Fruit fly (Drosophila melanogaster): ENCODE data around the gene CG11035.
A peak's percentile ranks its signal among the peaks of the same experiment; 100 is the strongest.

The CG11035 gene

DNA sequence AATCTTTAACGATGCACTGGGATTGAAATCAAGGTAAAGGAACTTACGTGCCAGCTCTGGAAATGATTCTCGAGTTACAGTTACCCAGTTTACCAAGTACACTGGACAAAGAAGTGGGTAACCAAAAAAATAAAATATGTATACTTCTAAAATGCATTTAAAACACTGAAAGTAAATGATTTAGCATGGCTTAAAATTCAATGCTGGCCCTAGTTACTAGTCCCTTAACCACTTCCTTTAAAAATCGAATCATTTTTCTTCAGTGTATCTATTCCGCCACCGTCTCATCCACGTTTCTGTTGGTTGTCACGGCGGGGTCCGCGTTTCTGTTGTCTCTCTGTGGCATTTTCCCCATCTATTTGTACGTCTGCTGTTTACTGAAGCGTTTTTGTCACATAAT lies 39.8 kb upstream of the CG11035 start (continued):
- TF ChIP-seq HmgZ (tag; optimal IDR thresholded peaks at IDR 0.05), result no peak
- TF ChIP-seq Dip2 (GFP tag; IDR thresholded peaks at IDR 0.05), result no peak
- peak; percentile 18 to 20 for TF ChIP-seq dpn (GFP tag; optimal IDR thresholded peaks at IDR 0.05)
- TF ChIP-seq CG42726 (GFP tag; IDR thresholded peaks at IDR 0.05; ENCODE audit: partially characterized antibody), result no peak
- TF ChIP-seq Vsx1 (GFP tag; optimal IDR thresholded peaks at IDR 0.05), result no peak
- peak; percentile 34 for TF ChIP-seq CG12769 (tag; optimal IDR thresholded peaks at IDR 0.05)
- no peak for TF ChIP-seq onecut (GFP tag; IDR thresholded peaks at IDR 0.05)
- no peak for TF ChIP-seq z (GFP tag; IDR thresholded peaks at IDR 0.05)
- no peak for TF ChIP-seq gcm (GFP tag; optimal IDR thresholded peaks at IDR 0.05)
- TF ChIP-seq bigmax (GFP tag; optimal IDR thresholded peaks at IDR 0.05), result no peak
- no peak for TF ChIP-seq sna (GFP tag; IDR thresholded peaks at IDR 0.05; ENCODE audit: partially characterized antibody)
- TF ChIP-seq Elba2 (GFP tag; optimal IDR thresholded peaks at IDR 0.05), result no peak
- TF ChIP-seq bcd (GFP tag; optimal IDR thresholded peaks at IDR 0.05), result peak; percentile 35
- no peak for TF ChIP-seq Xrp1 (GFP tag; IDR thresholded peaks at IDR 0.05)
- peak; percentile 49 for TF ChIP-seq Atf6 (GFP tag; IDR thresholded peaks at IDR 0.05)
- TF ChIP-seq NC2β (GFP tag; optimal IDR thresholded peaks at IDR 0.05), result no peak
- no peak for TF ChIP-seq Tbp (GFP tag; optimal IDR thresholded peaks at IDR 0.05)
- peak; percentile 48 for TF ChIP-seq Rfx (GFP tag; IDR thresholded peaks at IDR 0.05)
- TF ChIP-seq lov (optimal IDR thresholded peaks at IDR 0.05), result no peak
- no peak for TF ChIP-seq lov (GFP tag; IDR thresholded peaks at IDR 0.05)
- no peak for TF ChIP-seq hb (GFP tag; IDR thresholded peaks at IDR 0.05; ENCODE audit: partially characterized antibody)
- no peak for TF ChIP-seq sd (tag; optimal IDR thresholded peaks at IDR 0.05)
- TF ChIP-seq CG11398 (GFP tag; optimal IDR thresholded peaks at IDR 0.05), result no peak
- TF ChIP-seq Stat92E (GFP tag; optimal IDR thresholded peaks at IDR 0.05), result no peak
- TF ChIP-seq dysf (GFP tag; IDR thresholded peaks at IDR 0.05), result peak; percentile 48; the same call in 1 of the 3 replicates
- TF ChIP-seq CG10565 (GFP tag; optimal IDR thresholded peaks at IDR 0.05), result no peak
- TF ChIP-seq ci (GFP tag; IDR thresholded peaks at IDR 0.05), result no peak
- TF ChIP-seq nerfin-1 (tag; optimal IDR thresholded peaks at IDR 0.05), result no peak
- TF ChIP-seq dmrt11E (tag; optimal IDR thresholded peaks at IDR 0.05), result no peak
- TF ChIP-seq bowl (GFP tag; IDR thresholded peaks at IDR 0.05), result no peak
- TF ChIP-seq chm (GFP tag; IDR thresholded peaks at IDR 0.05), result no peak
- no peak for TF ChIP-seq H2.0 (GFP tag; IDR thresholded peaks at IDR 0.05)
- no peak for TF ChIP-seq Awh (GFP tag; IDR thresholded peaks at IDR 0.05)
- TF ChIP-seq B-H1 (GFP tag; IDR thresholded peaks at IDR 0.05), result no peak
- TF ChIP-seq Hr78 (GFP tag; optimal IDR thresholded peaks at IDR 0.05), result no peak
- TF ChIP-seq CG8388 (GFP tag; optimal IDR thresholded peaks at IDR 0.05), result no peak
- TF ChIP-seq CG7271 (tag; optimal IDR thresholded peaks at IDR 0.05), result no peak
- no peak for TF ChIP-seq Fer2 (tag; optimal IDR thresholded peaks at IDR 0.05)
- no peak for TF ChIP-seq CG16779 (GFP tag; IDR thresholded peaks at IDR 0.05)
- TF ChIP-seq CG18619 (GFP tag; optimal IDR thresholded peaks at IDR 0.05), result peak; percentile 7
- no peak for TF ChIP-seq ftz-f1 (GFP tag; optimal IDR thresholded peaks at IDR 0.05)
- TF ChIP-seq pzg (GFP tag; optimal IDR thresholded peaks at IDR 0.05), result no peak
- no peak for TF ChIP-seq Nf-YB (GFP tag; optimal IDR thresholded peaks at IDR 0.05)
- TF ChIP-seq CG9932 (GFP tag; IDR thresholded peaks at IDR 0.05), result peak; percentile 35; the same call in 1 of the 2 replicates
- TF ChIP-seq CG33213 (GFP tag; optimal IDR thresholded peaks at IDR 0.05), result no peak
- no peak for TF ChIP-seq HmgD (GFP tag; optimal IDR thresholded peaks at IDR 0.05)
- no peak for TF ChIP-seq zfh2 (GFP tag; optimal IDR thresholded peaks at IDR 0.05)
- TF ChIP-seq CG16813 (GFP tag; IDR thresholded peaks at IDR 0.05; ENCODE audit: partially characterized antibody), result no peak
- TF ChIP-seq CG12155 (GFP tag; optimal IDR thresholded peaks at IDR 0.05), result no peak
- TF ChIP-seq slp2 (GFP tag; optimal IDR thresholded peaks at IDR 0.05), result no peak
- TF ChIP-seq CG13123 (GFP tag; optimal IDR thresholded peaks at IDR 0.05), result no peak
- TF ChIP-seq MBD-R2 (GFP tag; IDR thresholded peaks at IDR 0.05), result no peak
